Fruit fly (Drosophila melanogaster): ENCODE measurements around the gene mid.

mid gene

dm6 chr2L:5489757-5490359 is 28.4 kb downstream of the mid start:
- no peak for TF ChIP-seq noc (tag; optimal IDR thresholded peaks at IDR 0.05)

- TF ChIP-seq noc (tag; optimal IDR thresholded peaks at IDR 0.05): no peak
Measured at dm6 chr2L:5491220-5491619, 29.8 kb downstream of the mid start.

- no peak for TF ChIP-seq noc (tag; optimal IDR thresholded peaks at IDR 0.05)
Measured at dm6 chr2L:5492924-5493323, 31.5 kb downstream of the mid start.

dm6 chr2L:5493907-5494404 is 32.5 kb downstream of the mid start:
- TF ChIP-seq noc (tag; optimal IDR thresholded peaks at IDR 0.05): no peak

- TF ChIP-seq noc (tag; optimal IDR thresholded peaks at IDR 0.05): no peak
Measured at dm6 chr2L:5494808-5495356, 33.4 kb downstream of the mid start.

- TF ChIP-seq noc (tag; optimal IDR thresholded peaks at IDR 0.05): no peak
Measured at dm6 chr2L:5496468-5497093, 35.1 kb downstream of the mid start.

dm6 chr2L:5499458-5499857 is 38.0 kb downstream of the mid start:
- no peak for TF ChIP-seq noc (tag; optimal IDR thresholded peaks at IDR 0.05)

- no peak for TF ChIP-seq noc (tag; optimal IDR thresholded peaks at IDR 0.05)
Measured at dm6 chr2L:5501335-5501734, 39.9 kb downstream of the mid start.

- TF ChIP-seq noc (tag; optimal IDR thresholded peaks at IDR 0.05): no peak
Measured at dm6 chr2L:5502868-5503267, 41.4 kb downstream of the mid start.

dm6 chr2L:5505130-5505529 is 43.7 kb downstream of the mid start:
- TF ChIP-seq noc (tag; optimal IDR thresholded peaks at IDR 0.05): no peak

- no peak for TF ChIP-seq noc (tag; optimal IDR thresholded peaks at IDR 0.05)
Measured at dm6 chr2L:5507082-5507481, 45.6 kb downstream of the mid start.

- TF ChIP-seq noc (tag; optimal IDR thresholded peaks at IDR 0.05): no peak
Measured at dm6 chr2L:5507823-5508438, 46.5 kb downstream of the mid start.

- TF ChIP-seq noc (tag; optimal IDR thresholded peaks at IDR 0.05): no peak
Measured at dm6 chr2L:5514946-5515345, 53.5 kb downstream of the mid start.
